Worm (Caenorhabditis elegans) whole organism, L1 larva: ENCODE results near the gene nipi-3.

ENCODE experiments used
- C04F5.9 ChIP-seq: sonication (generic microtip); optimal IDR thresholded peaks from 2 replicates; lab custom pipeline; 2016; ENCODE audit warnings: missing genetic modification characterization, missing compliant biosample characterization
- C16A3.4 ChIP-seq: fragments of 150-350 bp; optimal IDR thresholded peaks from 2 replicates; lab custom pipeline; 2014; ENCODE audit warnings: missing biosample characterization, missing genetic modification characterization
- aha-1 ChIP-seq: fragments of 150-350 bp; optimal IDR thresholded peaks from 2 replicates; lab custom pipeline; 2014; ENCODE audit warnings: missing biosample characterization, missing genetic modification characterization
- alr-1 ChIP-seq: fragments of 200-800 bp; sonication (Bioruptor generic); optimal IDR thresholded peaks from 2 replicates; lab custom pipeline; 2018; ENCODE audit warnings: borderline replicate concordance, mild to moderate bottlenecking, missing genetic modification characterization, missing compliant biosample characterization
- aly-2 ChIP-seq: fragments of 150-350 bp; optimal IDR thresholded peaks from 2 replicates; lab custom pipeline; 2014; ENCODE audit warnings: missing biosample characterization, missing genetic modification characterization
- ceh-82 ChIP-seq, 3 experiments: fragments of 150-350 bp in 1 of 3; sonication (generic microtip) in 2 of 3; optimal IDR thresholded peaks; 2 replicates each; lab custom pipeline; 2014 to 2017; ENCODE audit warnings: missing biosample characterization in 3 of 3, missing genetic modification characterization in 3 of 3
- ceh-90 ChIP-seq: sonication (generic microtip); optimal IDR thresholded peaks from 2 replicates; lab custom pipeline; 2016; ENCODE audit warnings: missing genetic modification characterization, missing compliant biosample characterization
- dpl-1 ChIP-seq, 3 experiments: fragments of 150-350 bp in 2 of 3; sonication (generic microtip) in 1 of 3; optimal IDR thresholded peaks; 2 replicates each; lab custom pipeline; 2014 to 2017; ENCODE audit warnings: missing biosample characterization in 3 of 3, missing genetic modification characterization in 3 of 3, missing genetic modification reagents in 3 of 3
- efl-1 ChIP-seq, 4 experiments: fragments of 150-350 bp; optimal IDR thresholded peaks in 3 of 4; peaks in 1 of 4; 1 replicate in 1 of 4; 2 replicates in 3 of 4; lab custom pipeline; 2014; ENCODE audit warnings: missing biosample characterization in 2 of 4, missing genetic modification characterization in 2 of 4, missing genetic modification reagents in 2 of 4
- egl-13 ChIP-seq: sonication (generic microtip); optimal IDR thresholded peaks from 2 replicates; lab custom pipeline; 2016; ENCODE audit warnings: missing genotype, missing genetic modification reagents, missing genetic modification characterization, missing compliant biosample characterization
- egl-27 ChIP-seq, 2 experiments: fragments of 150-350 bp in 1 of 2; sonication (generic microtip); optimal IDR thresholded peaks; 3 replicates each; lab custom pipeline; 2017 to 2018; ENCODE audit warnings: missing biosample characterization in 2 of 2, missing genetic modification characterization in 2 of 2, missing genetic modification reagents in 2 of 2
- elt-2 ChIP-seq: sonication (generic microtip); optimal IDR thresholded peaks from 2 replicates; lab custom pipeline; 2016; ENCODE audit warnings: missing genetic modification characterization, mild to moderate bottlenecking, inconsistent platforms, missing compliant biosample characterization, missing genetic modification reagents
- fkh-10 ChIP-seq: sonication (generic microtip); optimal IDR thresholded peaks from 2 replicates; lab custom pipeline; 2017; ENCODE audit warnings: missing biosample characterization, missing genetic modification reagents, missing genetic modification characterization
- fkh-4 ChIP-seq: sonication (generic microtip); optimal IDR thresholded peaks from 2 replicates; lab custom pipeline; 2016; ENCODE audit warnings: missing compliant biosample characterization, missing genetic modification characterization, borderline replicate concordance
- grh-1 ChIP-seq: fragments of 200-800 bp; sonication (Bioruptor generic); IDR thresholded peaks from 2 replicates; pipeline ENCODE4 v1.3.6; 2022; ENCODE audit warnings: missing genetic modification reagents, missing genetic modification characterization, missing compliant biosample characterization
- hpl-2 ChIP-seq: fragments of 150-350 bp; optimal IDR thresholded peaks from 2 replicates; lab custom pipeline; 2014; ENCODE audit warnings: missing biosample characterization, missing genetic modification reagents, missing genetic modification characterization
- isw-1 ChIP-seq: fragments of 200-800 bp; sonication (Bioruptor generic); IDR thresholded peaks from 2 replicates; pipeline ENCODE4 v1.3.6; 2022; ENCODE audit warnings: missing genetic modification characterization, missing compliant biosample characterization
- jun-1 ChIP-seq: fragments of 150-350 bp; optimal IDR thresholded peaks from 2 replicates; lab custom pipeline; 2014; ENCODE audit warnings: missing biosample characterization, missing genetic modification reagents, missing genetic modification characterization
- lin-14 ChIP-seq: fragments of 200-800 bp; sonication (Bioruptor generic); optimal IDR thresholded peaks from 2 replicates; lab custom pipeline; 2018; ENCODE audit warnings: mild to moderate bottlenecking, missing genetic modification characterization, moderate library complexity, missing compliant biosample characterization
- lin-15B ChIP-seq: fragments of 150-350 bp; sonication (generic microtip); optimal IDR thresholded peaks from 3 replicates; lab custom pipeline; 2014; ENCODE audit warnings: missing biosample characterization, missing genetic modification characterization
- lin-35 ChIP-seq, 2 experiments: fragments of 150-350 bp; optimal IDR thresholded peaks; 2 replicates each; lab custom pipeline; 2014; ENCODE audit warnings: missing biosample characterization in 2 of 2, missing genetic modification characterization in 2 of 2, missing genetic modification reagents in 2 of 2
- lin-39 ChIP-seq: fragments of 150-350 bp; optimal IDR thresholded peaks from 2 replicates; lab custom pipeline; 2014; ENCODE audit warnings: missing biosample characterization, missing genetic modification reagents, missing genetic modification characterization
- lsy-2 ChIP-seq, 2 experiments: fragments of 150-350 bp; optimal IDR thresholded peaks; 2 replicates each; lab custom pipeline; 2014; ENCODE audit warnings: missing biosample characterization in 2 of 2, missing genetic modification characterization in 2 of 2
- mdl-1 ChIP-seq, 2 experiments: fragments of 150-350 bp; optimal IDR thresholded peaks; 2 replicates each; lab custom pipeline; 2014 to 2017; ENCODE audit warnings: missing biosample characterization in 2 of 2, missing genetic modification characterization in 2 of 2, inconsistent platforms in 1 of 2
- mef-2 ChIP-seq: fragments of 150-350 bp; optimal IDR thresholded peaks from 2 replicates; lab custom pipeline; 2014; ENCODE audit warnings: missing biosample characterization, missing genetic modification characterization
- mep-1 ChIP-seq: fragments of 150-350 bp; optimal IDR thresholded peaks from 2 replicates; lab custom pipeline; 2014; ENCODE audit warnings: missing biosample characterization, missing genetic modification characterization
- nhr-12 ChIP-seq: sonication (generic microtip); optimal IDR thresholded peaks from 2 replicates; lab custom pipeline; 2017; ENCODE audit warnings: missing biosample characterization, missing genetic modification characterization
- nhr-19 ChIP-seq: fragments of 200-800 bp; sonication (Bioruptor generic); conservative IDR thresholded peaks from 2 replicates; pipeline ENCODE4 v1.3.6; 2022; ENCODE audit warnings: missing genetic modification characterization, missing compliant biosample characterization
- nhr-20 ChIP-seq: sonication (generic microtip); optimal IDR thresholded peaks from 2 replicates; lab custom pipeline; 2016; ENCODE audit warnings: mild to moderate bottlenecking, missing genetic modification characterization, missing compliant biosample characterization
- nhr-237 ChIP-seq: fragments of 150-350 bp; optimal IDR thresholded peaks from 2 replicates; lab custom pipeline; 2014; ENCODE audit warnings: missing biosample characterization, missing genetic modification characterization
- nhr-28 ChIP-seq: fragments of 150-350 bp; optimal IDR thresholded peaks from 2 replicates; lab custom pipeline; 2014; ENCODE audit warnings: missing biosample characterization, missing genetic modification characterization
- nhr-71 ChIP-seq: sonication (generic microtip); optimal IDR thresholded peaks from 2 replicates; lab custom pipeline; 2016; ENCODE audit warnings: mild to moderate bottlenecking, missing genetic modification characterization, moderate library complexity, missing compliant biosample characterization
- nhr-90 ChIP-seq: sonication (generic microtip); optimal IDR thresholded peaks from 2 replicates; lab custom pipeline; 2016; ENCODE audit warnings: mild to moderate bottlenecking, missing genetic modification characterization, missing compliant biosample characterization; ENCODE audit not compliant: poor library complexity
- pag-3 ChIP-seq: sonication (generic microtip); optimal IDR thresholded peaks from 2 replicates; lab custom pipeline; 2017; ENCODE audit warnings: missing genetic modification characterization, mild to moderate bottlenecking, missing compliant biosample characterization, antibody characterized with exemption, borderline replicate concordance; ENCODE audit not compliant: insufficient read depth
- pax-3 ChIP-seq: fragments of 200-800 bp; sonication (Bioruptor generic); optimal IDR thresholded peaks from 2 replicates; lab custom pipeline; 2018; ENCODE audit warnings: mild to moderate bottlenecking, missing genetic modification characterization, moderate library complexity, missing compliant biosample characterization
- pqm-1 ChIP-seq: sonication (generic microtip); optimal IDR thresholded peaks from 3 replicates; lab custom pipeline; 2017; ENCODE audit warnings: missing biosample characterization, missing genetic modification characterization
- rnt-1 ChIP-seq: sonication (generic microtip); optimal IDR thresholded peaks from 2 replicates; lab custom pipeline; 2016; ENCODE audit warnings: mild to moderate bottlenecking, missing genetic modification characterization, moderate library complexity, missing compliant biosample characterization
- skn-1 ChIP-seq: fragments of 150-350 bp; optimal IDR thresholded peaks from 2 replicates; lab custom pipeline; 2014; ENCODE audit warnings: missing biosample characterization, missing genetic modification characterization
- snpc-4 ChIP-seq: fragments of 150-350 bp; optimal IDR thresholded peaks from 2 replicates; lab custom pipeline; 2014; ENCODE audit warnings: missing biosample characterization, missing genetic modification characterization
- sptf-1 ChIP-seq: fragments of 150-350 bp; optimal IDR thresholded peaks from 2 replicates; lab custom pipeline; 2014; ENCODE audit warnings: missing biosample characterization, missing genetic modification characterization
- sup-37 ChIP-seq: fragments of 200-800 bp; sonication (Bioruptor generic); optimal IDR thresholded peaks from 2 replicates; lab custom pipeline; 2018; ENCODE audit warnings: mild to moderate bottlenecking, missing genetic modification characterization, missing compliant biosample characterization
- tbx-2 ChIP-seq: sonication (generic microtip); optimal IDR thresholded peaks from 2 replicates; lab custom pipeline; 2016; ENCODE audit warnings: missing genetic modification characterization, missing compliant biosample characterization
- tlp-1 ChIP-seq: fragments of 150-350 bp; optimal IDR thresholded peaks from 2 replicates; lab custom pipeline; 2014; ENCODE audit warnings: missing biosample characterization, missing genetic modification characterization
- unc-62 ChIP-seq: fragments of 150-350 bp; optimal IDR thresholded peaks from 2 replicates; lab custom pipeline; 2014; ENCODE audit warnings: missing biosample characterization, missing genetic modification reagents, missing genetic modification characterization
- unc-86 ChIP-seq: sonication (generic microtip); optimal IDR thresholded peaks from 2 replicates; lab custom pipeline; 2016; ENCODE audit warnings: missing genetic modification characterization, missing compliant biosample characterization
- xbp-1 ChIP-seq: sonication (generic microtip); optimal IDR thresholded peaks from 2 replicates; lab custom pipeline; 2016; ENCODE audit warnings: missing genetic modification characterization, missing compliant biosample characterization
- zag-1 ChIP-seq: fragments of 150-350 bp; optimal IDR thresholded peaks from 2 replicates; lab custom pipeline; 2014; ENCODE audit warnings: missing biosample characterization, missing genetic modification characterization
- ztf-11 ChIP-seq, 2 experiments: sonication (generic microtip); optimal IDR thresholded peaks; 2 replicates each; lab custom pipeline; 2016 to 2017; ENCODE audit warnings: missing genetic modification characterization in 2 of 2, missing biosample characterization in 1 of 2, missing compliant biosample characterization in 1 of 2
- ztf-4 ChIP-seq: fragments of 150-350 bp; optimal IDR thresholded peaks from 2 replicates; lab custom pipeline; 2014; ENCODE audit warnings: missing biosample characterization, missing genetic modification characterization

Gene nipi-3

DNA sequence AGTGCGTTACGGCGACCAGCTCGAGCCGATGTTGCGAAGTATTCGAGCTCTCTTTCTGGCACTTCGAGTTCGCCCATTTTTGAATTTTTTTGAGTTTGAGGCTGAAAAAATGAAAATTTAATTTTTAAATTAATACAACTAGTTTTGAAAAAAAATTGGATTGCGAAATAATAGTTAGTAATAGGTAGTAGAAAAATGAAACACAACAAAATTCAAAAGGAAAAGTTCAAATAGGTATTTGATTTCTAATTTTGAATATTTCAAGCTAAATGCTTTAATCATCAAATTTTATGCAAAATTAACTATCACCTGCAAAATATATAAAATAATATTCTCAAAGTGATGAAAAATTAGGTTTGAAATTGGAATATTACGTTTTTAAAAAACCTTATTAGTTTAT is 22.6 kb downstream of the nipi-3 start, which contains the start of gene K09E9.4:
K09E9.4 (minus strand) TSS at position 101 of the 400 bp plus-strand sequence.
- TF ChIP-seq lin-39 (tag; lab: Kevin White, UChicago) (no peak), nhr-237 (no peak), hpl-2 (GFP tag; lab: Kevin White, UChicago) (no peak), zag-1 (tag; lab: Kevin White, UChicago) (no peak), grh-1 (no peak), isw-1 (GFP tag; lab: Robert Waterston, UW) (no peak), ceh-90 (no peak), C04F5.9 (tag; lab: Kevin White, UChicago) (no peak), egl-13 (tag; lab: Kevin White, UChicago) (no peak), dpl-1 (GFP tag; optimal IDR thresholded peaks at IDR 0.05; lab: Kevin White, UChicago) (no peak), skn-1 (tag; lab: Kevin White, UChicago) (no peak), sptf-1 (tag; lab: Kevin White, UChicago) (no peak), elt-2 (tag; lab: Kevin White, UChicago) (no peak), sup-37 (no peak), tlp-1 (tag; lab: Kevin White, UChicago) (no peak), mef-2 (tag; lab: Kevin White, UChicago) (no peak)
- TF ChIP-seq, all 84 proteins: peak for 0

DNA sequence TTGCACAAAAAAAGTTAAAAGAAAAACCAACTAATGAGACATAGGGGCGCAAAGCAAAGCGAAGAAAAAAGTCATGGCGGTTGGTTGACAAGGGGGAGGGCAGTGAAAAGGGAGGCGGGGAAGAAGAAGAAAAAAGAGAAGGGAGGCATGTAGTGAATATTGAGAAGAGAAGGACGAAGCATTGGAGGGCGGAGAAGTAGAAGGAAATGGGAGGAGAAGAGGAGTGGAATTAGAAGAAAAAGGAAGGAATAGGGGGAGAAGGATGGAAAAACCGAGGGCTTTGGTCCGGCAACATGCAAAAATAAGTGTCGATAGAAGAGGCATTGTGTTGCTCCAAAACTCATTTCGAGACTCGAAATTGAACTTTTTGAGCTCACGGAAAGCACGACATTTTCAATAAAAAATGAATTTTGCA is 23.0 kb downstream of the nipi-3 start:
- TF ChIP-seq sup-37: no peak
- peak; percentile 81 for TF ChIP-seq lin-14 (GFP tag; lab: Kevin White, UChicago)
- peak; percentile 44 for TF ChIP-seq mep-1 (tag; lab: Kevin White, UChicago)
- TF ChIP-seq nhr-90: no peak
- peak in 2 of 3 experiments; percentile 45 to 69 for TF ChIP-seq ceh-82 (tag; optimal IDR thresholded peaks at IDR 0.05; lab: Kevin White, UChicago)
- TF ChIP-seq mdl-1 (tag; optimal IDR thresholded peaks at IDR 0.05; lab: Kevin White, UChicago): peak in 1 of 2 experiments; percentile 9
- no peak; the same call in 1 of the 2 replicates for TF ChIP-seq nhr-19 (GFP tag; lab: Robert Waterston, UW)
- no peak for TF ChIP-seq nhr-28
- TF ChIP-seq lsy-2 (tag; optimal IDR thresholded peaks at IDR 0.05; lab: Kevin White, UChicago): peak; percentile 2 to 25
- TF ChIP-seq efl-1 (optimal IDR thresholded peaks at IDR 0.05; lab: Kevin White, UChicago): peak; percentile 1 to 15
- no peak for TF ChIP-seq efl-1 (GFP tag; optimal IDR thresholded peaks at IDR 0.05 in 1 of 2; lab: Kevin White, UChicago)
- no peak for TF ChIP-seq unc-62
- no peak for TF ChIP-seq fkh-4 (tag; lab: Kevin White, UChicago)
- TF ChIP-seq tbx-2: peak; percentile 7
- no peak for TF ChIP-seq C16A3.4 (tag; lab: Kevin White, UChicago)
- TF ChIP-seq dpl-1 (GFP tag; optimal IDR thresholded peaks at IDR 0.05; lab: Kevin White, UChicago): no peak
- peak; percentile 23 for TF ChIP-seq nhr-20
- no peak for TF ChIP-seq egl-27 (tag; optimal IDR thresholded peaks at IDR 0.05; lab: Kevin White, UChicago)
- no peak for TF ChIP-seq ztf-11 (tag; optimal IDR thresholded peaks at IDR 0.05; lab: Kevin White, UChicago)
- TF ChIP-seq ceh-90: no peak
- TF ChIP-seq snpc-4 (tag; lab: Kevin White, UChicago): no peak
- TF ChIP-seq ztf-4: no peak
- no peak for TF ChIP-seq jun-1 (tag; lab: Kevin White, UChicago)
- no peak for TF ChIP-seq alr-1
- TF ChIP-seq rnt-1: peak; percentile 43
- no peak for TF ChIP-seq aly-2 (tag; lab: Kevin White, UChicago)
- TF ChIP-seq lin-35 (GFP tag; optimal IDR thresholded peaks at IDR 0.05; lab: Kevin White, UChicago): peak in 1 of 2 experiments; percentile 1
- peak; percentile 12 for TF ChIP-seq skn-1 (tag; lab: Kevin White, UChicago)
- TF ChIP-seq fkh-10: peak; percentile 48
- no peak for TF ChIP-seq lin-15B (tag; lab: Kevin White, UChicago)
- no peak for TF ChIP-seq isw-1 (GFP tag; lab: Robert Waterston, UW)
- peak; percentile 65 for TF ChIP-seq nhr-71 (tag; lab: Kevin White, UChicago)
- TF ChIP-seq pax-3 (tag; lab: Kevin White, UChicago): no peak
- no peak for TF ChIP-seq pag-3 (tag; lab: Kevin White, UChicago)
- no peak for TF ChIP-seq mef-2 (tag; lab: Kevin White, UChicago)
- peak; percentile 7 for TF ChIP-seq xbp-1
- no peak for TF ChIP-seq elt-2 (tag; lab: Kevin White, UChicago)
- no peak for TF ChIP-seq aha-1 (tag; lab: Kevin White, UChicago)
- TF ChIP-seq unc-86: no peak
- no peak for TF ChIP-seq nhr-12 (tag; lab: Kevin White, UChicago)
- TF ChIP-seq pqm-1 (tag; lab: Kevin White, UChicago): no peak
- no peak for TF ChIP-seq grh-1
